Fruit fly (Drosophila melanogaster) whole organism, adult: ENCODE results near the gene RpL9.
A peak's percentile ranks its signal among the peaks of the same experiment; 100 is the strongest.

Experiments used
- CG11617 ChIP-seq: fragments of 200-800 bp; sonication (Bioruptor generic); optimal IDR thresholded peaks from 2 replicates; lab custom pipeline; 2017; ENCODE audit warnings: mild to moderate bottlenecking, missing biosample characterization, missing genetic modification reagents, missing genetic modification characterization
- CG12768 ChIP-seq: fragments of 200-800 bp; sonication (Bioruptor generic); optimal IDR thresholded peaks from 2 replicates; lab custom pipeline; 2017; ENCODE audit warnings: missing biosample characterization, missing genetic modification characterization, mild to moderate bottlenecking, moderate library complexity, missing genetic modification reagents
- CG14711 ChIP-seq: fragments of 200-800 bp; sonication (Bioruptor generic); optimal IDR thresholded peaks from 2 replicates; lab custom pipeline; 2018; ENCODE audit warnings: missing biosample characterization, mild to moderate bottlenecking, missing genetic modification characterization, moderate library complexity
- CG1620 ChIP-seq: fragments of 200-800 bp; sonication (Bioruptor generic); optimal IDR thresholded peaks from 2 replicates; lab custom pipeline; 2016; ENCODE audit warnings: missing biosample characterization, missing genetic modification characterization
- CG33017 ChIP-seq: fragments of 200-800 bp; sonication (Bioruptor generic); optimal IDR thresholded peaks from 2 replicates; lab custom pipeline; 2018; ENCODE audit warnings: missing biosample characterization, mild to moderate bottlenecking, missing genetic modification characterization, moderate library complexity
- CG5204 ChIP-seq: fragments of 200-800 bp; sonication (Bioruptor generic); optimal IDR thresholded peaks from 2 replicates; lab custom pipeline; 2016; ENCODE audit warnings: missing biosample characterization, missing genetic modification characterization
- CG7045 ChIP-seq: fragments of 200-800 bp; sonication (Bioruptor generic); optimal IDR thresholded peaks from 2 replicates; lab custom pipeline; 2017; ENCODE audit warnings: missing biosample characterization, mild to moderate bottlenecking, missing genetic modification characterization
- CG7101 ChIP-seq: fragments of 200-800 bp; sonication (Bioruptor generic); optimal IDR thresholded peaks from 2 replicates; lab custom pipeline; 2018; ENCODE audit warnings: missing biosample characterization, mild to moderate bottlenecking, missing genetic modification characterization, moderate library complexity
- Clk ChIP-seq: fragments of 200-800 bp; sonication (Bioruptor generic); optimal IDR thresholded peaks from 2 replicates; lab custom pipeline; 2017; ENCODE audit warnings: missing biosample characterization, missing genetic modification characterization
- Crg-1 ChIP-seq: fragments of 200-800 bp; sonication (Bioruptor generic); optimal IDR thresholded peaks from 2 replicates; lab custom pipeline; 2016; ENCODE audit warnings: missing biosample characterization, missing genetic modification characterization
- Hr96 ChIP-seq: fragments of 200-800 bp; sonication (Bioruptor generic); optimal IDR thresholded peaks from 2 replicates; lab custom pipeline; 2016; ENCODE audit warnings: missing biosample characterization, missing genetic modification characterization
- Mnt ChIP-seq: fragments of 200-800 bp; sonication (Bioruptor generic); optimal IDR thresholded peaks from 2 replicates; lab custom pipeline; 2016; ENCODE audit warnings: missing biosample characterization, mild to moderate bottlenecking, missing genetic modification characterization
- bab1 ChIP-seq: fragments of 200-800 bp; sonication (Bioruptor generic); optimal IDR thresholded peaks from 3 replicates; lab custom pipeline; 2019; ENCODE audit warnings: missing biosample characterization, mild to moderate bottlenecking, missing genetic modification characterization, moderate library complexity
- cic ChIP-seq: fragments of 200-800 bp; sonication (Bioruptor generic); optimal IDR thresholded peaks from 2 replicates; lab custom pipeline; 2017; ENCODE audit warnings: missing biosample characterization, mild to moderate bottlenecking, missing genetic modification characterization, moderate library complexity
- cnc ChIP-seq, 2 experiments: fragments of >200 bp; optimal IDR thresholded peaks; 2 replicates each; lab custom pipeline; 2017
- kay ChIP-seq: fragments of 200-800 bp; sonication (Bioruptor generic); peaks from one replicate; lab custom pipeline; 2016; ENCODE audit warnings: missing biosample characterization, missing genetic modification characterization, borderline replicate concordance
- ovo ChIP-seq: fragments of 200-800 bp; sonication (Bioruptor generic); optimal IDR thresholded peaks from 2 replicates; lab custom pipeline; 2016; ENCODE audit warnings: missing biosample characterization, missing genetic modification characterization
- pad ChIP-seq: fragments of 200-800 bp; sonication (Bioruptor generic); optimal IDR thresholded peaks from 3 replicates; lab custom pipeline; 2017; ENCODE audit warnings: missing biosample characterization, missing genetic modification characterization, mild to moderate bottlenecking, moderate library complexity, missing genetic modification reagents
- tj ChIP-seq: fragments of 200-800 bp; sonication (Bioruptor generic); optimal IDR thresholded peaks from 3 replicates; lab custom pipeline; 2017; ENCODE audit warnings: missing biosample characterization, mild to moderate bottlenecking, missing genetic modification characterization, moderate library complexity
- toe ChIP-seq: fragments of 200-800 bp; sonication (Bioruptor generic); optimal IDR thresholded peaks from 2 replicates; lab custom pipeline; 2016; ENCODE audit warnings: missing biosample characterization, missing genetic modification characterization

The RpL9 gene

DNA sequence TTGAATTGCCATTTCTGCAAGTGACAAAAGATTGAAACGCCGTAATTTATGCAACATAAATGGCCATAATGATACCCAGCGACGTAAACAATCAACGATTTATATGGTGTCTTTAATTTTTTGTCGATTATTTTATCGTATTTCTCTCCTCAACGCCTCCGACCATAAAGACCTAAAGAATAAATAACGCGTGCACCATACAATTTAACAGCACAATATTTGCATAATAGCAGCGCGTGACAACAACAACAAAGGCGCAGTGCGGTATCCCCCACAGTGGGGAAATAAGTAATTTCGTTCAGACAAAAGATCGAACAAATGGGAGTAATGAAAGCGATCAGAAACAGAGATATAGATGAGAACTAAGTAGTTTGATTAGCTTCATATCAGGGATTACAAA, 42.1 kb upstream of the RpL9 start:
- TF ChIP-seq tj (GFP tag; lab: Kevin White, UChicago), result no peak
- no peak for TF ChIP-seq ovo (GFP tag; lab: Kevin White, UChicago)
- no peak for TF ChIP-seq CG1620 (GFP tag; lab: Kevin White, UChicago)
- TF ChIP-seq CG5204 (GFP tag; lab: Kevin White, UChicago), result no peak
- TF ChIP-seq Mnt (GFP tag; lab: Kevin White, UChicago), result no peak
- no peak for TF ChIP-seq Hr96 (GFP tag; lab: Kevin White, UChicago)
- TF ChIP-seq CG11617 (GFP tag; lab: Kevin White, UChicago), result no peak
- TF ChIP-seq bab1, result no peak
- TF ChIP-seq toe (GFP tag; lab: Kevin White, UChicago), result no peak
- no peak for TF ChIP-seq pad (GFP tag; lab: Kevin White, UChicago)

DNA sequence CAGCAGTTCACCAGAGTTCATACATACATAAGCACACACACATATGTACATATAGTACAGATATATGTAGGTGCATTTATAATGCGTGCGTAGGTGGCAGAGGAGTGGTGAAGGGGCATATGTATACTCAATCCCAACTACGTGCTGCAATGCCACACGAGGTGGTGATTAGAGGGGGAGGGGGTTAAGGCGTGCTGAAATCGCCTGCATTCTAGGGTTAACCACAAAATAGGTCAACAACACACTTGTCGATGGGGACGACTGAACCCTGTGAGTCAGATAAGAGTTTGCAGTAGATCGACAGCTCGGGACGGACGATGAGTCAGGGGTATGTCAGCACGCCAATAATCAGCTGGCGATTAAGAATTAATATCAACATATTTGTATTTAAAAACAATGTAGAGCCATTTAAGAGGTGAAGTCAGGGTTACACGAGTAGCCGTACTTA, 41.5 kb upstream of the RpL9 start:
- peak; percentile 66 for TF ChIP-seq kay (GFP tag; lab: Kevin White, UChicago)
- TF ChIP-seq CG7045 (GFP tag; lab: Kevin White, UChicago), result no peak

DNA sequence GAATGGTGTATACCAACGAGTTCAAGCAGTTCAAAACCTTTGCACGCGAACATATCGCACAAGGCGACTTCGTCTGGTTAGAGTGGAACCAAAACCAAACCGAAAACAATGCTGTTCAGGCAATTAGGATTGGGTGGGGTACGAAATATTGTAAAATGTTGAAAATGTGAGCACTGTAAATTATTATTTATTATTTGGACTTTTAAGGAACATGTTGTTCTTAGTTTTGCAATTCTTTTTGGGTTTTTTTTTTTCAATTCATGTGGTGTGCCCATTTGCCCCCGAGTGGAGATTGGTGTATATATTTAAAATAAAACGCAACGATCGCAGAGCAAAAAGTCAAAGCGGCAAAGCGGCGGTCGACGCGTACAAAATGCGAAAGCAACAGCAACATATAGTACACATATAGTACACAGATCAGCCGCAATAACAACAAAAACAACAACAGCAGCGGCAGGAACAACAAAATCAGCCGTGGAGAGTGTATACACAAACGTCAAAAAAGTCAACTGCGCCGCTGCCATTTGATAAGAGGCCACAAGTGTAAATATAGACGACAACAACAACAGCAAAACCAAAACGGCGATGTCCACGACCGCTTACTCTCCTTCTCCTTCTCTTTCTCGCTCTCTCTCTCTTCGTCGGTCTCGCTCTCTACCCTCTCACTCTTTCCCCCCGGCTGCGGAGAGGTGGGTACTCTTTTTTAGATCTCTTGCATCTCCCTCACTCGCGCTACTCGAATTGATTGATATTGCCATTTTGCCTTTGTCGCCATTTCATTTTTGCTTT, 40.9 kb upstream of the RpL9 start:
- TF ChIP-seq CG7101 (tag; lab: Kevin White, UChicago) (peak; percentile 47), bab1 (no peak), CG12768 (GFP tag; lab: Kevin White, UChicago) (peak; percentile 58), CG7045 (GFP tag; lab: Kevin White, UChicago) (peak; percentile 46), CG1620 (GFP tag; lab: Kevin White, UChicago) (no peak), CG5204 (GFP tag; lab: Kevin White, UChicago) (peak; percentile 56), pad (GFP tag; lab: Kevin White, UChicago) (peak; percentile 34), ovo (GFP tag; lab: Kevin White, UChicago) (peak; percentile 50), Hr96 (GFP tag; lab: Kevin White, UChicago) (peak; percentile 29), tj (GFP tag; lab: Kevin White, UChicago) (no peak), CG11617 (GFP tag; lab: Kevin White, UChicago) (peak; percentile 63), Clk (no peak), cnc (optimal IDR thresholded peaks at IDR 0.05; lab: Kevin White, UChicago) (no peak), Mnt (GFP tag; lab: Kevin White, UChicago) (peak; percentile 16), CG14711 (tag; lab: Kevin White, UChicago) (peak; percentile 22), toe (GFP tag; lab: Kevin White, UChicago) (peak; percentile 27), CG33017 (tag; lab: Kevin White, UChicago) (peak; percentile 70), Crg-1 (GFP tag; lab: Kevin White, UChicago) (peak; percentile 65), kay (GFP tag; lab: Kevin White, UChicago) (peak; percentile 89), cic (GFP tag; lab: Kevin White, UChicago) (peak; percentile 91)

DNA sequence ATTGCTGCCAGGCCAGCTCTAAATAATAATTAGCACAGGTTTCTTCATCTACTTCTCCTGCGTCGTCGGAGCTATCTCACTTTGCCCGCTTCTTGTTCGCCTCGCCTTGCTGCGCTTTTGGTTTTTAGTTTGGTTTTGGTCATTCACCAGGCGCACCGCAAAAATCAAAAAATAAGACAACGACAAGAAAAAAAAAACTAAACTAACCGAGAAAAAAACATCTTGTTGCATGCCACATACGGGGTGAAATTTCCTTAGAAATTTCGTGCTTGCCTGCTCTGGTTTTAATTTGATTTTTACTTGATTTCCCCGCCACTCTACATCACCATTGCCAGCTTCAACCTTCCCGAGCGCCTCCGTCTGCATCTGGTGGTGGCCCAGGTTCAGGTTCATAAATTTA, 37.8 kb upstream of the RpL9 start:
- TF ChIP-seq CG1620 (GFP tag; lab: Kevin White, UChicago) (no peak), CG7045 (GFP tag; lab: Kevin White, UChicago) (no peak), cic (GFP tag; lab: Kevin White, UChicago) (no peak), Mnt (GFP tag; lab: Kevin White, UChicago) (no peak), Crg-1 (GFP tag; lab: Kevin White, UChicago) (no peak), CG12768 (GFP tag; lab: Kevin White, UChicago) (no peak), Hr96 (GFP tag; lab: Kevin White, UChicago) (no peak), CG14711 (tag; lab: Kevin White, UChicago) (no peak), cnc (optimal IDR thresholded peaks at IDR 0.05; lab: Kevin White, UChicago) (no peak), CG7101 (tag; lab: Kevin White, UChicago) (no peak), toe (GFP tag; lab: Kevin White, UChicago) (no peak), CG11617 (GFP tag; lab: Kevin White, UChicago) (no peak), tj (GFP tag; lab: Kevin White, UChicago) (no peak), CG5204 (GFP tag; lab: Kevin White, UChicago) (no peak), kay (GFP tag; lab: Kevin White, UChicago) (no peak), CG33017 (tag; lab: Kevin White, UChicago) (no peak)

DNA sequence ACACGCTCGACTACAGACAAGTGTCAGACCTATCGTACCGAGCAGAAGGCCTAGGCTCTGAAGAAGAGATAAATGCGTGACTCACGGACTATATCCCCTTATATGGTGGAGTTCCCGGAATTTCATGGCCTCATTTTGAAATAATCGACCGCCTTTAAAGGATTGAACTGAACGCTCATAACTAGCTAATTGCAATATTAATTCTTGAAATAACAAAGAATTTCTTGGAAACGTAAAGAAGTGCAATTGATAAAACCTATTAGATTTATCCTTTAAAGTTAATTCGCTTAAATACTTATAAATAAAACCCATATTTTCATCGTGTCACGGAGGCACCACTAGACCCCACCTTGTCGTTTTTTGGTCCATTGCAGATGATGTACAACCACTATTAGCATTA, 37.1 kb upstream of the RpL9 start:
- no peak for TF ChIP-seq CG7101 (tag; lab: Kevin White, UChicago)
- no peak for TF ChIP-seq CG5204 (GFP tag; lab: Kevin White, UChicago)

DNA sequence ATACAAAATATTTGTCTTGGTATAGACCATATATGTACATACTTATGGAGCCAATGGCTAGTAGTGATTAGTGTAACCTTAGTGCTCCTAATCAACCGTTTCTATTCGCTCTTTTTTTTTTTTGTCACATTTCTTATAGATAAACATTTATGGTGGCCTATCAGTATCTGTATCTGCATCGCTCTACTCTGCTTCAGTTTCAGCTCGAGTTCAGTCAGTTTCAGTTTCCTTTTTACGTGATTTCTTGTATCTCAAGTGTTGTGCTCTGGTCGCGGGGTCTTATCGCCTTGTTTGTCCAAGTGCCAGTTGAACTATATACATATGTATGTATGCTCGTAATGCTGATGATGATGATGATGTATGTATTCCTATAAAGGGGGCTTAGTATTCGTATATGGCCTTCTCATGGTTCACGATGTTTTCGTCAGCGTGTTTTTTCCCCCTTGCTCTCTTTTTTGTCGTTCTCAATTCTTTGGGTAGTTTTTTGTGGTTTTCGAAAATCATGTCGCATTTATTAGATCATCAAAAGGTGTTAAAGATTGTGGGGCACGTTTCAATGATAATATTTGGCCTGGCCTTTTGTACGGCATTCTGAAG, 35.7 kb upstream of the RpL9 start:
- no peak for TF ChIP-seq tj (GFP tag; lab: Kevin White, UChicago)
- TF ChIP-seq CG7045 (GFP tag; lab: Kevin White, UChicago), result no peak
- no peak for TF ChIP-seq Crg-1 (GFP tag; lab: Kevin White, UChicago)
- TF ChIP-seq Hr96 (GFP tag; lab: Kevin White, UChicago), result no peak
- TF ChIP-seq CG5204 (GFP tag; lab: Kevin White, UChicago), result no peak
- TF ChIP-seq CG14711 (tag; lab: Kevin White, UChicago), result no peak
- TF ChIP-seq CG11617 (GFP tag; lab: Kevin White, UChicago), result no peak
